Worm (Caenorhabditis elegans): ENCODE data around the gene BE10.5.
A peak's percentile ranks its signal among the peaks of the same experiment; 100 is the strongest.

The BE10.5 gene

DNA sequence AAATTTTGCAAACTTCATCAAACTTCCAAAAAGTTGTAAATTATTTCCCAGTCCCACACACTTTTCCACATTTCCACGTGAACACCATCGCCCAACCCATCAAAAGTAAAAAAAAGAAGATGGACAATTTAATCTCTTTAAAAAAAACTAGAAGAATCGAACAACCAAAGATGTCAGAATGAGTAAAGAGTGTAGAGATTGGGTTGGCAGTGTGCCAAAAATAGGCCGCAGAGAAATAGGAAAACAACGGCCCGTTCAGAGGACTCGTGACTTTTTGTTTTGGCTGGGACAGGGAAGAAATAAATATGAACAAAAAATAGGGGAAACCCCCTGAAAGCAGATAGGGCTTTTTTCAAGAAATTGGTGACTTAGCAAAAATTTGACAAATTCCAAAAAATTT is 36.2 kb upstream of the BE10.5 start:
- TF ChIP-seq ces-1 (GFP tag; optimal IDR thresholded peaks at IDR 0.05) (no peak), ceh-82 (tag; optimal IDR thresholded peaks at IDR 0.05) (no peak), nhr-41 (GFP tag; IDR thresholded peaks at IDR 0.05) (no peak), tra-1 (GFP tag; IDR thresholded peaks at IDR 0.05) (peak; percentile 65; the same call in 1 of the 2 replicates), egl-27 (tag; optimal IDR thresholded peaks at IDR 0.05) (no peak), lin-15B (tag; optimal IDR thresholded peaks at IDR 0.05) (no peak), mep-1 (tag; optimal IDR thresholded peaks at IDR 0.05) (peak; percentile 19), D1046.2 (GFP tag; IDR thresholded peaks at IDR 0.05) (no peak), unc-62 (GFP tag; optimal IDR thresholded peaks at IDR 0.05 in 1 of 2) (no peak), unc-62 (tag; optimal IDR thresholded peaks at IDR 0.05) (no peak), nhr-11 (tag; optimal IDR thresholded peaks at IDR 0.05) (no peak), mxl-2 (GFP tag; conservative IDR thresholded peaks at IDR 0.05) (no peak), zfp-3 (GFP tag; conservative IDR thresholded peaks at IDR 0.05) (no peak), madf-5 (GFP tag; IDR thresholded peaks at IDR 0.05) (no peak), rbr-2 (tag; optimal IDR thresholded peaks at IDR 0.05) (no peak), ceh-32 (tag; optimal IDR thresholded peaks at IDR 0.05; ENCODE audit: poor library complexity) (no peak), ama-1 (optimal IDR thresholded peaks at IDR 0.05) (no peak), zip-2 (tag; optimal IDR thresholded peaks at IDR 0.05) (no peak), ztf-7 (tag; optimal IDR thresholded peaks at IDR 0.05) (no peak), snpc-1.2 (GFP tag; IDR thresholded peaks at IDR 0.05) (no peak), lir-3 (tag; optimal IDR thresholded peaks at IDR 0.05) (no peak), dmd-6 (GFP tag; IDR thresholded peaks at IDR 0.05) (peak; percentile 69), jun-1 (tag; optimal IDR thresholded peaks at IDR 0.05) (no peak), T26A8.4 (GFP tag; IDR thresholded peaks at IDR 0.05) (no peak), Y105C5A.15 (GFP tag; IDR thresholded peaks at IDR 0.05) (no peak), hlh-11 (tag; optimal IDR thresholded peaks at IDR 0.05) (peak; percentile 75), spr-1 (tag; optimal IDR thresholded peaks at IDR 0.05) (no peak), gei-8 (GFP tag; optimal IDR thresholded peaks at IDR 0.05) (no peak), Y75B8A.6 (GFP tag; IDR thresholded peaks at IDR 0.05) (no peak), ctbp-1 (GFP tag; IDR thresholded peaks at IDR 0.05) (no peak), dve-1 (tag; optimal IDR thresholded peaks at IDR 0.05; ENCODE audit: insufficient read depth) (peak; percentile 81), Y5F2A.4 (GFP tag; optimal IDR thresholded peaks at IDR 0.05) (no peak), T20F7.1 (GFP tag; optimal IDR thresholded peaks at IDR 0.05) (no peak), aha-1 (tag) (no peak), nhr-6 (tag; optimal IDR thresholded peaks at IDR 0.05) (no peak), nhr-42 (GFP tag; IDR thresholded peaks at IDR 0.05) (no peak), F44E2.7 (GFP tag; IDR thresholded peaks at IDR 0.05) (no peak), mdt-29 (GFP tag; IDR thresholded peaks at IDR 0.05) (no peak), vab-7 (GFP tag; IDR thresholded peaks at IDR 0.05) (no peak), nhr-28 (tag; optimal IDR thresholded peaks at IDR 0.05) (peak; percentile 49), ceh-44 (GFP tag; IDR thresholded peaks at IDR 0.05) (no peak), mxl-3 (GFP tag; optimal IDR thresholded peaks at IDR 0.05) (no peak), daf-8 (GFP tag; IDR thresholded peaks at IDR 0.05) (no peak), sdz-12 (GFP tag; optimal IDR thresholded peaks at IDR 0.05) (no peak), nhr-10 (tag; optimal IDR thresholded peaks at IDR 0.05) (no peak), zag-1 (tag; optimal IDR thresholded peaks at IDR 0.05) (no peak), zfp-2 (tag; optimal IDR thresholded peaks at IDR 0.05) (no peak), dpl-1 (GFP tag; optimal IDR thresholded peaks at IDR 0.05) (no peak), cey-2 (tag; optimal IDR thresholded peaks at IDR 0.05; ENCODE audit: borderline replicate concordance, insufficient read depth) (peak; percentile 61), duxl-1 (tag; optimal IDR thresholded peaks at IDR 0.05; ENCODE audit: poor library complexity) (no peak), tag-97 (GFP tag; IDR thresholded peaks at IDR 0.05) (no peak), ZK337.2 (GFP tag; IDR thresholded peaks at IDR 0.05) (no peak), pha-4 (GFP tag; IDR thresholded peaks at IDR 0.05) (no peak), pha-4 (tag; optimal IDR thresholded peaks at IDR 0.05) (no peak)
